Fruit fly (Drosophila melanogaster) whole organism: ENCODE results near the gene Herc4.

Experiments used
- EcR ChIP-seq, 2 experiments: fragments of >200 bp; optimal IDR thresholded peaks; 2 replicates each; lab custom pipeline; 2017; ENCODE audit warnings: missing biosample characterization in 2 of 2, missing genetic modification characterization in 2 of 2, missing genetic modification reagents in 2 of 2
- pan ChIP-seq: fragments of >200 bp; optimal IDR thresholded peaks from 2 replicates; lab custom pipeline; 2017
- psq ChIP-seq: fragments of >200 bp; optimal IDR thresholded peaks from 2 replicates; lab custom pipeline; 2017

- no peak for TF ChIP-seq pan (lab: Kevin White, UChicago)
- no peak for TF ChIP-seq psq
- no peak for TF ChIP-seq EcR (GFP tag; optimal IDR thresholded peaks at IDR 0.05; lab: Kevin White, UChicago)
Measured at dm6 chr3L:1364368-1364767, 50.9 kb downstream of the Herc4 start.
